Fruit fly (Drosophila melanogaster) ovary, adult (tissue): ENCODE results near the gene gl.

Experiments
- CG17801 ChIP-seq: fragments of 200-800 bp; optimal IDR thresholded peaks from 2 replicates; lab custom pipeline; 2019; ENCODE audit warnings: missing biosample characterization, mild to moderate bottlenecking, missing genetic modification characterization, moderate library complexity; ENCODE audit not compliant: partially characterized antibody

gl gene

DNA sequence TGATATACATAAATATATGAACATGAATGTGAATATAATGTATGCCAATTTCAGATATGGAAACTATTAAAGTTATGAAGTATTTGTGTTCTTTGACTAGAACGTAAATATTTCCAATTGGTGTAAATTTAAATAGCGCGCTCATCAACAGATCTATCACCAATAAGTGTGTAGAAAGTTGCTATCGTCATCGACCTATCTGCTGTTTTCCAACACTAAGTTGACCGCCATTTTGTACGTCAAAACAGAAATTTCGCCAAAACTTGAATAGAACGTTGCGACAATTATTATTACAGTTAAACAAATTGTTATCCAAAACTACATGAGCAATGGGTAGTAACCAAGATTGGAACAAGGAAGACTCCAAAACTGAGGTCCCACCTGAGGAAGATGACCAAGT, 13.1 kb upstream of the gl start, which contains the start of gene cona:
Gene cona (plus strand): TSS at position 236 of the 400 bp plus-strand sequence.
- TF ChIP-seq CG17801 (GFP tag; lab: Kevin White, UChicago), result no peak

- no peak for TF ChIP-seq CG17801 (GFP tag; lab: Kevin White, UChicago)
Measured at dm6 chr3R:18384972-18385371, 12.4 kb upstream of the gl start, which contains the start of gene CG14309. Gene CG14309 (minus strand): TSS chr3R:18385072.

- no peak for TF ChIP-seq CG17801 (GFP tag; lab: Kevin White, UChicago)
Measured at dm6 chr3R:18381014-18381512, 8.5 kb upstream of the gl start, which contains the start of gene CG7675. Gene CG7675 (minus strand): TSS chr3R:18381178.

DNA sequence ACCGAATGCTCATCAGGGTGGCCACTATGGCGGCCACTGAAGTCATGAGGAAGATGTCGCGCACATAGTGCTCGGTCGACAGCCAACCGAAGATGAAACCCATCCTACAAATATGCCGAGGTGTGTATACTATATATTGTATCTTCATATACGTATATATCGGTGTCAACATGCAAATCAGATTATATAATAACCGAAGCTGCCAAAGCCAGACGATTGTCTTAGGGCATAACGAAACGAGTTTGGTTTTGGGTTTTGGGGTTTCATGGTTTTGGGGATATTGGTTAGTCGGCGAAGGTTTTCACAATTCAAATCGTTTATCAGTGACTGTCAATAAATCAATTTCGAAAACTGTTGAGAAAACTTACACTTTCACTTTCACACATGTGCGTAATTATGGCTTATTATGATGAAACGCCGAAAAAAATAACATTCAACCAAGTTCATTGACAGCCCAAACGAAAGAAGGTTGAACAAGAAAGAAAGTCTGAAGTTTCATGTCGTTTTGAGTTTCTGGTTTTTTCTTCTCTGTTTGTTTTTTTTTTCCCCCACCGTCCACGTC, 7.8 kb upstream of the gl start:
- no peak for TF ChIP-seq CG17801 (GFP tag; lab: Kevin White, UChicago)

- TF ChIP-seq CG17801 (GFP tag; lab: Kevin White, UChicago), result no peak
Measured at dm6 chr3R:18371346-18371745, 1.2 kb downstream of the gl start.

- no peak for TF ChIP-seq CG17801 (GFP tag; lab: Kevin White, UChicago)
Measured at dm6 chr3R:18368595-18368994, 3.9 kb downstream of the gl start.

DNA sequence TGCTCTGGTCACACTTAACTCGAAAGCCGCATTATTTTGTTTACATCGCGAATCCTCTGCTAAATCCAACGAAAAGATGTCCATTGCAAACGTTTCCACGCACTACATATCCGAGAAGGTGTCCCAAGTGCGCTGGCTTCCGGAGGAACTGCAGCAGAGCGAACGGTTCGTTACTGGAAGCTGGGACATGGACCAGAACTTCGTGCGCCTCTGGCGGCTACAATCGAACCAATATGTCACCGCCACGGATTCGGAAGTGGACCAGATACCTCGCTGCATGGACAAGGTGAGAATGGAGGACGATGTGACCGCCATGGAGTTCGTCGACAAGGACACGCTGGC, 5.9 kb downstream of the gl start:
- TF ChIP-seq CG17801 (GFP tag; lab: Kevin White, UChicago), result no peak

DNA sequence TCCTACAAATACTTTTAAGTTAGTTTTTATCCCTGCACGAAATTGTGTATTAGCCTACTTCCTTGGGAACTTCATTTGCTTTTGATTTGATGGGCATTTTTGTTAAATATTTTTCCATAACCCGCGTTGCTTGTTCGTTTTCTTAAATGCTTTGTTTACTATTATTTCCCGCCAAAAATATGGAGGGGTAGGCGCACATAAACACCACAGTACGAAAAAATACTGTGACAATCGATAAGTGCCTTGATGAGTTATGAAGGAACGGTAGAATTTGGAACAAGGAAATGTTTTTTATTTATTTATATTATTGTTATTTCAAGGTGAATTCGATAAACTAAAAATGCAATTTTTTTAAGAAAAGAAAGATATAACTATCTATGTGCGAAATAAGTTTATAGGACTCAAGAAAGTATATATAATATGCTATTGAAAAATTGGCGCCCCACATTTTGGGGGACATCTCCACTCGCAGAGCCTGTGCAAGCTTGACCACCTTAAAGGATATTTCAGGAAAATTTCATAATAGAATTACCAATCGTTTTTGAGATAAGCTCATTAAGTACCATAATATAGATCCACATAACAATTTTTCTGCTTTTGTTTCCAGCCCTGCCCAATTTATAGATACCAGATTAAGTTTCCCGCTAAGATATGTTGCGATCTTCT, 6.4 kb downstream of the gl start, which contains the start of the genes WRNexo and Nup43:
Gene WRNexo (minus strand): TSS at position 185 of the 666 bp plus-strand sequence.
Gene Nup43 (plus strand): TSS at position 661 of the 666 bp plus-strand sequence.
- no peak for TF ChIP-seq CG17801 (GFP tag; lab: Kevin White, UChicago)

DNA sequence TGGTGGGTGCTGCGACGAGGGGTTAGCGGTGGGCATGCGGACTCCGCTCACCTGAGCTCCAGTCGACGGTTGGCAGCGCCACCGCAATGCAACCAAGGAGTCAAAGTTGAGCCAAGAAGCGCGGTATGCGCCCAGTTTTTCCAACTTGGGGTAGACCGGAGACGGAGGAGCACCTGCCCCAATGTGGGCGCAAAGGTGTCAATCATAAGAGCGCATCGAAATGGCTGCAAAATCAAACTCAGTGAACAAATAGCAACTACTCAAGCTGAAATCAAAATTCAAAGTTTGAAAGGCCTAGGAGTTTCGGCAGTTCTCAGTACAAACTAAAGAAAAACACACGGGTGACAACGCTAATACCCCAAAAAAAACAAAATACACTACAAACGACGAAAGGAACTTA, 10.8 kb downstream of the gl start, which contains the start of gene hmw:
Gene hmw (plus strand): TSS at position 301 of the 400 bp plus-strand sequence.
- TF ChIP-seq CG17801 (GFP tag; lab: Kevin White, UChicago), result no peak

- TF ChIP-seq CG17801 (GFP tag; lab: Kevin White, UChicago), result no peak
Measured at dm6 chr3R:18360630-18361260, 11.8 kb downstream of the gl start, which contains the start of gene CG15803. Gene CG15803 (minus strand): TSS chr3R:18360728.

DNA sequence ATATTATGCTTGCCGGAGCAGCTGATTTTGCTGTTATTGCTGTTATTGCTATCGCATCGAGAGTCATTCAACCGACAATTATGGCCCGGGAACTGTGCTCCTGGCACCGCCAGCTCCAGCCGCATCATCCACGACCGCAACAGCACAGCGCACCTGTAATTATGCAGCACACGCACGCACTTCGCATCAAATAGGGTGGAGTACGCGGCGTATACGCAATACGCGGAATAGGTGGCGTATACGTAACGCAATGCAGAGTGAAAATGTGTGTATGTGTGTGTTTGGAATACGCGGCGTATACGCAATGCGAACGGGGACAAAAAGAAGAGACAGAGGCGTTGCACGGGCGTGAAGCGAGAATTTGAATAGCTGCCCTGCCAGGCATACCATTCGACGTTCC, 16.8 kb downstream of the gl start:
- no peak for TF ChIP-seq CG17801 (GFP tag; lab: Kevin White, UChicago)

- TF ChIP-seq CG17801 (GFP tag; lab: Kevin White, UChicago), result no peak
Measured at dm6 chr3R:18338493-18338892, 34.0 kb downstream of the gl start.

dm6 chr3R:18328842-18329241, 43.7 kb downstream of the gl start, which contains the start of gene naz:
Gene naz (minus strand): TSS chr3R:18328942.
- no peak for TF ChIP-seq CG17801 (GFP tag; lab: Kevin White, UChicago)
